Fruit fly (Drosophila melanogaster): ENCODE results near the gene Xrcc2.
A peak's percentile ranks its signal among the peaks of the same experiment; 100 is the strongest.

The Xrcc2 gene

dm6 chrX:18510884-18511283 is 11.0 kb downstream of the Xrcc2 start (continued):
- no peak for TF ChIP-seq Adf1 (GFP tag; IDR thresholded peaks at IDR 0.05)
- TF ChIP-seq unpg (GFP tag; optimal IDR thresholded peaks at IDR 0.05), result peak; percentile 19
- no peak for TF ChIP-seq CG12769 (tag; optimal IDR thresholded peaks at IDR 0.05)
- TF ChIP-seq CG7928 (GFP tag; optimal IDR thresholded peaks at IDR 0.05), result no peak
- TF ChIP-seq sug (tag; optimal IDR thresholded peaks at IDR 0.05), result peak; percentile 55
- no peak for TF ChIP-seq CG32532 (GFP tag; IDR thresholded peaks at IDR 0.05)
- TF ChIP-seq insv (GFP tag; optimal IDR thresholded peaks at IDR 0.05), result no peak
- no peak for TF ChIP-seq CG2202 (tag; optimal IDR thresholded peaks at IDR 0.05)
- peak; percentile 66 for TF ChIP-seq CG13894 (tag; optimal IDR thresholded peaks at IDR 0.05)
- TF ChIP-seq cwo (GFP tag; optimal IDR thresholded peaks at IDR 0.05), result no peak
- TF ChIP-seq B-H2 (GFP tag; optimal IDR thresholded peaks at IDR 0.05), result peak; percentile 39
- no peak for TF ChIP-seq cato (GFP tag; optimal IDR thresholded peaks at IDR 0.05; ENCODE audit: borderline replicate concordance)
- no peak for TF ChIP-seq Doc3 (GFP tag; IDR thresholded peaks at IDR 0.05; ENCODE audit: partially characterized antibody)
- TF ChIP-seq nerfin-2 (GFP tag; IDR thresholded peaks at IDR 0.05; ENCODE audit: partially characterized antibody), result no peak
- peak; percentile 44 for TF ChIP-seq CG3281 (GFP tag; optimal IDR thresholded peaks at IDR 0.05)
- no peak for TF ChIP-seq CG10321 (GFP tag; IDR thresholded peaks at IDR 0.05)
- no peak for TF ChIP-seq inv (GFP tag; IDR thresholded peaks at IDR 0.05; ENCODE audit: partially characterized antibody)
- TF ChIP-seq bcd (GFP tag; optimal IDR thresholded peaks at IDR 0.05), result no peak
- no peak for TF ChIP-seq org-1 (GFP tag; optimal IDR thresholded peaks at IDR 0.05)
- no peak for TF ChIP-seq CG6272 (GFP tag; IDR thresholded peaks at IDR 0.05)
- TF ChIP-seq D (optimal IDR thresholded peaks at IDR 0.05), result no peak
- no peak for TF ChIP-seq D (GFP tag; optimal IDR thresholded peaks at IDR 0.05)
- TF ChIP-seq mld (GFP tag; IDR thresholded peaks at IDR 0.05; ENCODE audit: partially characterized antibody), result no peak
- peak; percentile 49 for TF ChIP-seq CG12071 (GFP tag; optimal IDR thresholded peaks at IDR 0.05)
- TF ChIP-seq fd64A (GFP tag; optimal IDR thresholded peaks at IDR 0.05), result no peak
- TF ChIP-seq otp (GFP tag; IDR thresholded peaks at IDR 0.05), result no peak
- peak; percentile 24 for TF ChIP-seq PHDP (tag; optimal IDR thresholded peaks at IDR 0.05)
- TF ChIP-seq CG8765 (GFP tag; IDR thresholded peaks at IDR 0.05), result no peak
- no peak for TF ChIP-seq CG34224 (GFP tag; IDR thresholded peaks at IDR 0.05; ENCODE audit: partially characterized antibody)
- no peak for TF ChIP-seq CG12236 (GFP tag; optimal IDR thresholded peaks at IDR 0.05)
- TF ChIP-seq ERR (GFP tag; optimal IDR thresholded peaks at IDR 0.05), result no peak
- TF ChIP-seq CG1024 (GFP tag; IDR thresholded peaks at IDR 0.05), result no peak
- TF ChIP-seq ash1 (GFP tag; optimal IDR thresholded peaks at IDR 0.05), result no peak
- TF ChIP-seq CG4424 (GFP tag; optimal IDR thresholded peaks at IDR 0.05), result no peak
- TF ChIP-seq CG43689 (GFP tag; IDR thresholded peaks at IDR 0.05), result no peak
- TF ChIP-seq phol (tag; optimal IDR thresholded peaks at IDR 0.05), result no peak
- no peak for TF ChIP-seq CG2120 (GFP tag; optimal IDR thresholded peaks at IDR 0.05)
- TF ChIP-seq CG7839 (tag; optimal IDR thresholded peaks at IDR 0.05), result peak; percentile 7
- TF ChIP-seq Hmr (GFP tag; optimal IDR thresholded peaks at IDR 0.05), result peak; percentile 2
- TF ChIP-seq Dip3 (GFP tag; optimal IDR thresholded peaks at IDR 0.05), result no peak
- peak; percentile 63 for TF ChIP-seq Med (GFP tag)
- TF ChIP-seq CG3847 (GFP tag; IDR thresholded peaks at IDR 0.05), result no peak
- no peak for TF ChIP-seq dm (GFP tag; optimal IDR thresholded peaks at IDR 0.05)
- no peak for TF ChIP-seq gcm2 (GFP tag; optimal IDR thresholded peaks at IDR 0.05)
- no peak for TF ChIP-seq Ada2b (GFP tag; IDR thresholded peaks at IDR 0.05)
- no peak for TF ChIP-seq esg (GFP tag; conservative IDR thresholded peaks at IDR 0.05)

All from whole organism, embryonic.